Fruit fly (Drosophila melanogaster) whole organism: ENCODE data around the gene CG6791.

ENCODE experiments used
- CG8478 ChIP-seq: fragments of >200 bp; optimal IDR thresholded peaks from 2 replicates; lab custom pipeline; 2018; ENCODE audit warnings: inconsistent platforms
- Dll ChIP-seq: fragments of >200 bp; optimal IDR thresholded peaks from 2 replicates; lab custom pipeline; 2017
- EcR ChIP-seq, 2 experiments: fragments of >200 bp; optimal IDR thresholded peaks; 2 replicates each; lab custom pipeline; 2017; ENCODE audit warnings: missing biosample characterization in 2 of 2, missing genetic modification characterization in 2 of 2, missing genetic modification reagents in 2 of 2
- pan ChIP-seq: fragments of >200 bp; optimal IDR thresholded peaks from 2 replicates; lab custom pipeline; 2017
- psq ChIP-seq: fragments of >200 bp; optimal IDR thresholded peaks from 2 replicates; lab custom pipeline; 2017
- usp ChIP-seq: fragments of >200 bp; optimal IDR thresholded peaks from 2 replicates; lab custom pipeline; 2017; ENCODE audit warnings: missing biosample characterization, missing genetic modification characterization, mixed read lengths

Gene CG6791

DNA sequence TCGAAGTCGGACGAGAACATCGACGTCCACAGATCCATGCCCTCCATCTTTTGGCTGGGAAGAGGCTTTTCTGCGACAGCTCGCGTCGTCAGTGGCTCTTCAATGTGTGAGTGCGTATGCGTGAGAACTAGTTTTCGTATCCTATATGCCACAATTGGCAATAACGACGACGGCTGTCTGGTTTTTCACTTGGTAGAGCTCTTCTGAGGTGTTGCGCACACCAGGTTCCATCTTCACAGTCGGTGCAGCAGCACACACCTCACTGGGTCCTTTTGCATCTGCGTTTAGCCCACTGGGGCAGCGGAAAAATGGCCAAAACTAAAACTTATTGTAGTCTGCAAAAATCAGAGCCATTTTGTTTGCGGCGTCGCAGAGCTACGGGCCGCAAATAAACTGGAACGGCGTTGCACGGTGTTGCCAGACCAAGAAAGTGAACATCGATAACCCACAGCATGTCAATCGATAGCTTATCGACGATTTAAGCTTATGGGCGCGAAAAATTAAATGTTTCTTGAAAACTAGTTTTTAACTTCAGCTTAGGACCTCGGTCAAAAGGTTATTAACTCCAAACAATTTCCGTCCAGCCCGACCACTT, at the start of gene CG6791:
TSS of gene CG6791 (minus strand) at position 383 of the 595 bp plus-strand sequence.
- no peak for TF ChIP-seq pan (lab: Kevin White, UChicago)
- no peak for TF ChIP-seq psq (lab: Kevin White, UChicago)
- no peak for TF ChIP-seq EcR (GFP tag; optimal IDR thresholded peaks at IDR 0.05; lab: Kevin White, UChicago)
- no peak for TF ChIP-seq usp
- TF ChIP-seq Dll (lab: Kevin White, UChicago), result no peak
- TF ChIP-seq CG8478 (lab: Kevin White, UChicago), result no peak

DNA sequence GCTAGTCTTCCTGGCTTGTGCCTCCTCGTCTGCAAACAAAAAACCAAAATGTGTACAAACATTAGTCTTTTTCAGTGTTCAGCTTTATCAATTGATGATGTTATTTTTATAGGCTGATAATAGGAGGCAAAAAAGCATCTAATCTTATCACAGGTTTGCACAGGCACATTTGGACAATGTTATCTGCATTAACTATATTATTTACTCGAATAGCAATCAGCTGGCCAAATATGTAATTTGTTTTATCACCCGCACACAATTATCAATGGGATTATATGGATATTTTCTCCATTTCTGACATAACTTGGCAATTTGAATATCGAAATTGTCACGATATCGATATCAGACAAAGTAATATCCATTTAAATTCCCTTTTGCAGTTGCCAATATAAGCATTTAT, 47.6 kb upstream of the CG6791 start:
- TF ChIP-seq usp (no peak), pan (lab: Kevin White, UChicago) (no peak), Dll (lab: Kevin White, UChicago) (no peak), EcR (GFP tag; optimal IDR thresholded peaks at IDR 0.05; lab: Kevin White, UChicago) (no peak), CG8478 (lab: Kevin White, UChicago) (no peak), psq (lab: Kevin White, UChicago) (no peak)

DNA sequence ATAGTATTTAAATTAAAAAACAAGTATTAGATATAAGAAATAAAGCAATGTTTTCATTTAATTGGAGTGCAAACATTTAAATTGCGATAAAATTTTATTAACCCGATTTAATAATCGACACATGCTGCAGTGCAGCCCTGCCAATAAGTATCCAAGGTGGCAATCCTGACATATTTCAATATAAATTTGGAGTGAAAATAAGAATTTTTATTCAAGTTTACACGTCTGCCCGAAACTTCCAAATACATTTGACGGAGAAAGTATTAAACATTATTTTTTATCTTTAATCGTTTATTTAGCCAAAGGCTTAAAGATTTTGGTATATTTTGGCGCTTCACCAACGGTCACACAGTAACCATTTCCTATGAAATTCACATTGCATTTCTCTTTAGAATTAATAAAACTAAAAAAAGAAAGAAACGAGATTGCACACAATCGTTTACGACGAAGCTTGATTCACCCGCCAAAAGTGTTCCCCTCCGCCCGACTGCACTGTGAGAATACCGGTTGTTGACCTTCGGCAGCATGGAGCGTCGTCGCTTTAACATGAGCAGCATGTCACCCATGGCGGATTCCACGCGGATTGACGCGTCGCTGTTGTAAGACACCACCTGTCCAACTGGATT, 38.6 kb upstream of the CG6791 start, which contains the start of gene CG14712:
TSS of gene CG14712 (plus strand) at position 344 of the 626 bp plus-strand sequence.
- no peak for TF ChIP-seq CG8478 (lab: Kevin White, UChicago)
- TF ChIP-seq Dll (lab: Kevin White, UChicago), result no peak
- no peak for TF ChIP-seq usp
- TF ChIP-seq pan (lab: Kevin White, UChicago), result no peak
- TF ChIP-seq EcR (GFP tag; optimal IDR thresholded peaks at IDR 0.05; lab: Kevin White, UChicago), result no peak
- TF ChIP-seq psq (lab: Kevin White, UChicago), result no peak

DNA sequence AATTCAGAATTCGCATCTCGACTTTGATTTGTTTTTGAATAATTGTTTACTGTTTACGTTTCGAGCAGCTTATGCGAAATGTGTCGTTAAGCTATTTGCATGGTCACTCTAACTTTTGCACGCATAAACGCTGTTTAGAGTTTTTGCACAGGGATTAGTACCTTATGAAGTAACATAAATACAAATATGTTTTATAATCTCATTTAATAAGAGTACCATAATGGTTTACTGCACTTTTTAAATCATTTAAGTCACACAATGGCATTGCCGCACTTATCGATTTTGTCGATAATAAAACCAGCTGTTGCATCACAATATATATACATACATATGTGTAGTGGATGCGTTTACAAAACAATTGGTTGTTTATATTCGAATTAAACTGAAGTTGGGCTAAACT, 36.6 kb upstream of the CG6791 start, which contains the start of the genes CG6813 and CG18764:
TSS of gene CG6813 (minus strand) at position 68 of the 400 bp plus-strand sequence.
TSS of gene CG18764 (plus strand) at position 319 of the 400 bp plus-strand sequence.
- TF ChIP-seq EcR (GFP tag; optimal IDR thresholded peaks at IDR 0.05; lab: Kevin White, UChicago) (no peak), usp (no peak), Dll (lab: Kevin White, UChicago) (no peak), psq (lab: Kevin White, UChicago) (no peak), CG8478 (lab: Kevin White, UChicago) (no peak), pan (lab: Kevin White, UChicago) (no peak)

DNA sequence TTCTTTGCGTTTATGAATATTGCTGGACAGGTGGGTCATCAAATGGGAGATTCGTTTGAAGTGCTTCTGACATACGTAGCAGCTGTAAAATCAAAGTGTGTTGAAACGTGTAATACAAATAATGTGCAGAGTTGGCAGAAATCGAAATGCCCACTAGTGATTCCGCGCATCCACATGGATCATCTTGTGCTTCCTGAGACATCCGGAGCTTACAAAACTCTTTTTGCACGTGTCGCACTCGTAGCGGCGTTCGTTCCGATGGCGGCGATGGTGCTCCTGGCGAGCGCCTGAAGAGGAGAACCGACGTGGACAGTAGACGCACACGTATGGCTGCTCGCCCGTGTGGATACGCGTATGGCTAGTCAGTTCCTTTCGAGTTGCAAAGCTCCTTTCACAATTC, 35.6 kb upstream of the CG6791 start, which contains the start of gene Zaf1:
TSS of gene Zaf1 (minus strand) at position 101 of the 400 bp plus-strand sequence.
- TF ChIP-seq pan (lab: Kevin White, UChicago), result no peak
- TF ChIP-seq usp, result no peak
- no peak for TF ChIP-seq EcR (GFP tag; optimal IDR thresholded peaks at IDR 0.05; lab: Kevin White, UChicago)
- TF ChIP-seq psq (lab: Kevin White, UChicago), result no peak

DNA sequence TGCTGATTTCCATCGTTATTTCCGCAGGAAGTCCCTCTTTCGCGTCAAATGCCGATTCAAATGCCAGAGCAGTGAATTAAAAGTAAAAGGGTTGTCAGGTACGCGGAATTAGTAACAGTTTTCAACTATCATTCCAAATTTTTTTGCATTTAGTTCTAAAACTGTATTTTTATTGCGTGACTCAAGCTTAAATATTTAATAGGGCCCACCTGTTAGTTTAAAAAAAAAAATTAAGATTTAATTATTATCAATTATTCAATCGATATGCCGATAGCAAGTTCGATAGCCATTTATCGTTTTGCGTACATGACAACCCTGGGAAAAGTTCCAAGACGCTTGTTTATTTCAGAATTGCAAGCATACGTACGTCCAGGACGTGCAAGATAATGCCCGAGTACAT, 33.1 kb upstream of the CG6791 start, which contains the start of gene CG14711:
TSS of gene CG14711 (plus strand) at position 315 of the 400 bp plus-strand sequence.
- TF ChIP-seq CG8478 (lab: Kevin White, UChicago), result no peak
- TF ChIP-seq usp, result no peak
- TF ChIP-seq pan (lab: Kevin White, UChicago), result no peak
- TF ChIP-seq psq (lab: Kevin White, UChicago), result no peak
- TF ChIP-seq EcR (GFP tag; optimal IDR thresholded peaks at IDR 0.05; lab: Kevin White, UChicago), result no peak
- TF ChIP-seq Dll (lab: Kevin White, UChicago), result no peak

DNA sequence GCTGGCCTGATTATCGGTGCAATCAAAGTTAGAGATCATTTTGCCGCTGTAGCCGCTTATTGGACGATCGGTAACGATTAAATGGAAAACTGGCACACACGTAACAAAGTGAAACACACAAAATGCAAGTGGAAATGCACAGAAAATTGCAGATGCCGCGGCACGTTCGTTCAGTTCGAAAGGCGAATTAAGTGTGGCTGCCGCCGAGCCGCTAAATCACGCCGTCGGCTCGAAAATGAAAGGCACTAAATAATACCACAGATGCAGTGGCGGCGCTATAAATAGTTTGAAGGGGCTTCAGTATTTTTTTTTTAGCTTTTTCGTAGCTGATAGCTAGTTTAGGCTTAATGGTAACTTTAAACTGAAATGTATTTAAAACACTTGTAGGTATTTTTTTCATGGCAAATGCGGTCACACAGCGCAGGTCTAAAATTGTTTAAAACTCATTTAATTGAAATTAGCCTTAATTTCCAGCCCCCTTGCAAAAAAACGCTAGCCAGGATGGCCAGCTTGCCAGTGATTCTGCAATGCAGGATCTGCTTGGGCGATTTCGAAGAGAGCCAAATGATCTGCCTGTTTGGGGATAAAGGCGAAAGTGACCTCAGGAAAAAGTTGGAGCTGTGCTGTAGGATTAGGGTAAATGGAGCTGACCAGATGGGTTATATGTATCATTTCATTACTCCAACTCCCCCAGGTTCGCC, 29.9 kb upstream of the CG6791 start, which contains the start of the genes Jupiter and CG14710:
TSS of gene Jupiter (minus strand) at position 198 of the 701 bp plus-strand sequence.
TSS of gene CG14710 (plus strand) at position 382 of the 701 bp plus-strand sequence.
- no peak for TF ChIP-seq EcR (GFP tag; optimal IDR thresholded peaks at IDR 0.05; lab: Kevin White, UChicago)
- no peak for TF ChIP-seq CG8478 (lab: Kevin White, UChicago)

DNA sequence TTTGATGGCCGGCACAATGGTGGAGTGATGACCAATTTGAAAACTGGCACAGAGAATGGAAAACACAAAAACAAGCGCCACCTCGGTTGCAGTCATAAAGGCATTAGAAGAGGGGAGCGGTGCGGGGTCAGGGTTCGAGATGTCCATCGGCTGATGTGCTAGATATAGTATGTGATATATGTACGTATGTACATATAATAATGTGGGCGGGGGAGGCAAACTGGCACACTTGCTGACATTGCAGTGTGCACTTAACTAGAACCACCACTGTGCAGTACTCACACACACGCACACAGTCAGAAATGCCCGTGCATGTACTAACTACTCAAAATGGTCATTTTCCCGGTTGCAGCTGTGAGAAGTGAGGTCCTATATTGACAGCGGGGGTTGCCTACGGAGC, 28.9 kb upstream of the CG6791 start:
- TF ChIP-seq Dll (lab: Kevin White, UChicago) (no peak), usp (no peak), psq (lab: Kevin White, UChicago) (no peak)

DNA sequence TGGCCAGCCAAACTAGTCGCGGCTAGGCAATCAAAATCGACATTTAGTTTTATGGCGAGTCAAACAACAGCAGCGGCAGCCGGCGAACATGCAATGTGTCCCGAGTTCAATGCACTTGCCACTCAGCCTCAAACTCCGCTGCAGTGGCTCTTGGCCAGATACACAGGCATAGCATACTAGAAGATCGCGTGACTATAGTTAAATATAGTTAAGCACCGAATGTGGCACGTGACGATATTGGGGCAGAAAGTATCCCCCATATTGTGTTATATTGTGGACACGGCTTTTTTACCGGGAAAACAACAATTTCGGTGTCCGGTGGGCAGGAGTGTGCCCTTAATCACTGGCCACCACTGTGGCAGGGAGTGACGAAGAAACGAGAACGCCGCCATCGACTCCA, 27.9 kb upstream of the CG6791 start:
- TF ChIP-seq EcR (GFP tag; optimal IDR thresholded peaks at IDR 0.05; lab: Kevin White, UChicago) (peak in 1 of 2 experiments; percentile 70), Dll (lab: Kevin White, UChicago) (no peak), usp (no peak)

DNA sequence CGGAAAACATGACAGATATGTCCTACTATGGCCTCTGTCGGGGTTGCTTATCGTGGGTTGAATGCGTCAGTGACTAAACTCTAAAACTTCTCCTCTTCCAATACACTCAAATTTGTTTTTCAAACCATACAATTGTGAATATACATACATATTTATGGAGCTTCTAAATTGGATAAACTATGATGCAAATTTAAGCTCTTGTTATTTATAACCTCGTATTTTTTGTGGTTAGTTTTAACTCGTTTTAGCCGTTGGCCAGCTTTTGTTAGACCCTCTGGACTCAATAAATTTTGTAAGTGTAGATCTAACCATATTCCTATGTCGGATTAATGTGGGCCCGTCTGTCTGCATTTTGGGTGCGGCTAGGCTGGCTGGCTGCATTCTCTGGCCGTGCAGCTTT, 27.4 kb upstream of the CG6791 start:
- TF ChIP-seq EcR (GFP tag; optimal IDR thresholded peaks at IDR 0.05; lab: Kevin White, UChicago), result no peak
- no peak for TF ChIP-seq CG8478 (lab: Kevin White, UChicago)
- TF ChIP-seq psq (lab: Kevin White, UChicago), result no peak
- no peak for TF ChIP-seq pan (lab: Kevin White, UChicago)
- no peak for TF ChIP-seq usp
- TF ChIP-seq Dll (lab: Kevin White, UChicago), result no peak

DNA sequence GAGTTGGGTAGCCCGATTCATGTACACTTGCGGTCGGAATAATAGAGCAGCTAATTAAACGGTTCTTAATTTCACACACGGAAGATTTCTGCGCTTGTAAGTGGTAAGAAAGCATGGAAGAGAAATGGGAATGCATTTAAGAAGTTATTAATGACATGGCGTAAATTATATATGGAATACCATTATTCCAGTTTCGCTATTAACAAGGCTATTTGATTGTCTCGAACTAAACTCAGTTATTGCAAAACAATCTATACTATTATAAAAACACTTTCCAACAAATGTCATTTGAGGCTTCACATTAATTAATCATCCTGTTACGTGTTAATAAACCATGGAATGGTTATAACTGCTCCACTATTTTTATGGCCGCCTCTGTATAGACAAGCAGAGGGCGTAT, 26.3 kb upstream of the CG6791 start:
- TF ChIP-seq usp (no peak), CG8478 (lab: Kevin White, UChicago) (no peak), EcR (GFP tag; optimal IDR thresholded peaks at IDR 0.05; lab: Kevin White, UChicago) (no peak), pan (lab: Kevin White, UChicago) (no peak), psq (lab: Kevin White, UChicago) (no peak), Dll (lab: Kevin White, UChicago) (no peak)
